Fruit fly (Drosophila melanogaster): Measurements from ENCODE around the gene Pus1.
A peak's percentile ranks its signal among the peaks of the same experiment; 100 is the strongest.

The Pus1 gene

dm6 chr3R:20555023-20555422, 37.4 kb downstream of the Pus1 start (continued):
- TF ChIP-seq Elba2 (GFP tag; optimal IDR thresholded peaks at IDR 0.05) (no peak), lov (optimal IDR thresholded peaks at IDR 0.05) (no peak), lov (GFP tag; IDR thresholded peaks at IDR 0.05) (no peak), Scr (GFP tag; IDR thresholded peaks at IDR 0.05; ENCODE audit: partially characterized antibody) (no peak), CG6272 (GFP tag; IDR thresholded peaks at IDR 0.05) (no peak), knrl (GFP tag; IDR thresholded peaks at IDR 0.05; ENCODE audit: partially characterized antibody) (no peak), tin (GFP tag; optimal IDR thresholded peaks at IDR 0.05) (peak; percentile 44), her (GFP tag; optimal IDR thresholded peaks at IDR 0.05) (no peak), pum (GFP tag; optimal IDR thresholded peaks at IDR 0.05) (no peak), Nf-YB (GFP tag; optimal IDR thresholded peaks at IDR 0.05) (no peak), CG10462 (GFP tag; optimal IDR thresholded peaks at IDR 0.05) (no peak), CG16815 (GFP tag; optimal IDR thresholded peaks at IDR 0.05) (no peak), CG2712 (tag; optimal IDR thresholded peaks at IDR 0.05) (peak; percentile 78), CG1792 (GFP tag; optimal IDR thresholded peaks at IDR 0.05) (peak; percentile 7), CG18476 (GFP tag; optimal IDR thresholded peaks at IDR 0.05) (peak; percentile 5), twi (tag; optimal IDR thresholded peaks at IDR 0.05) (no peak), Dfd (GFP tag; optimal IDR thresholded peaks at IDR 0.05) (no peak), CG3163 (GFP tag; optimal IDR thresholded peaks at IDR 0.05) (no peak), CoRest (tag; optimal IDR thresholded peaks at IDR 0.05) (no peak), Dad (GFP tag; optimal IDR thresholded peaks at IDR 0.05) (no peak), Sry-δ (GFP tag; optimal IDR thresholded peaks at IDR 0.05) (no peak), tgo (GFP tag; IDR thresholded peaks at IDR 0.05) (peak; percentile 74), CG8359 (GFP tag; optimal IDR thresholded peaks at IDR 0.05; ENCODE audit: borderline replicate concordance) (no peak), CG3407 (GFP tag; optimal IDR thresholded peaks at IDR 0.05) (no peak), CG2120 (GFP tag; optimal IDR thresholded peaks at IDR 0.05) (no peak), Fer3 (tag; optimal IDR thresholded peaks at IDR 0.05) (peak; percentile 80), Hr39 (optimal IDR thresholded peaks at IDR 0.05) (no peak), Antp (GFP tag; optimal IDR thresholded peaks at IDR 0.05) (no peak), Myb (GFP tag; optimal IDR thresholded peaks at IDR 0.05) (peak; percentile 7), z (GFP tag; IDR thresholded peaks at IDR 0.05) (no peak), eve (GFP tag; optimal IDR thresholded peaks at IDR 0.05) (no peak), pnt (GFP tag; optimal IDR thresholded peaks at IDR 0.05) (peak; percentile 12), CG11504 (tag; optimal IDR thresholded peaks at IDR 0.05) (peak; percentile 83), CG2129 (GFP tag; IDR thresholded peaks at IDR 0.05; ENCODE audit: partially characterized antibody) (no peak), eyg (GFP tag; optimal IDR thresholded peaks at IDR 0.05) (no peak), CG6854 (GFP tag; optimal IDR thresholded peaks at IDR 0.05) (peak; percentile 34), schlank (tag; optimal IDR thresholded peaks at IDR 0.05) (no peak), CG2199 (GFP tag; IDR thresholded peaks at IDR 0.05) (no peak), CTCF (GFP tag; optimal IDR thresholded peaks at IDR 0.05) (no peak), wdn (GFP tag; IDR thresholded peaks at IDR 0.05) (no peak), Awh (GFP tag; IDR thresholded peaks at IDR 0.05) (no peak; the same call in 1 of the 2 replicates), Dip3 (GFP tag; optimal IDR thresholded peaks at IDR 0.05) (peak; percentile 74), HmgD (GFP tag; optimal IDR thresholded peaks at IDR 0.05) (no peak), grau (tag; optimal IDR thresholded peaks at IDR 0.05) (peak; percentile 36), CG1529 (GFP tag; optimal IDR thresholded peaks at IDR 0.05) (no peak), CG8944 (GFP tag; optimal IDR thresholded peaks at IDR 0.05) (no peak), so (GFP tag; IDR thresholded peaks at IDR 0.05) (peak; percentile 49; the same call in 1 of the 3 replicates), PHDP (tag; optimal IDR thresholded peaks at IDR 0.05) (peak; percentile 2), wor (GFP tag; IDR thresholded peaks at IDR 0.05) (no peak), ab (GFP tag; optimal IDR thresholded peaks at IDR 0.05) (no peak), CG30431 (GFP tag; optimal IDR thresholded peaks at IDR 0.05) (no peak), CG17912 (GFP tag; optimal IDR thresholded peaks at IDR 0.05) (no peak), pho (GFP tag; optimal IDR thresholded peaks at IDR 0.05) (no peak), CG10267 (tag; optimal IDR thresholded peaks at IDR 0.05) (no peak)

Measured in whole organism, embryonic.